Worm (Caenorhabditis elegans) whole organism, young adult: ENCODE data around the gene tost-1.

Experiments used
- B0035.1 ChIP-seq: sonication (generic microtip); optimal IDR thresholded peaks from 2 replicates; lab custom pipeline; 2016; ENCODE audit warnings: missing genetic modification characterization, mild to moderate bottlenecking, missing compliant biosample characterization, missing genotype, missing genetic modification reagents
- B0261.1 ChIP-seq: sonication (generic microtip); optimal IDR thresholded peaks from 2 replicates; lab custom pipeline; 2016; ENCODE audit warnings: mild to moderate bottlenecking, missing genetic modification characterization, moderate library complexity, missing compliant biosample characterization
- C06A6.2 ChIP-seq: fragments of 200-800 bp; sonication (Bioruptor generic); conservative IDR thresholded peaks from 2 replicates; pipeline ENCODE4 v1.3.6; 2022; ENCODE audit warnings: missing genetic modification characterization, missing compliant biosample characterization
- C17E4.6 ChIP-seq: fragments of 200-800 bp; sonication (Bioruptor generic); IDR thresholded peaks from 2 replicates; pipeline ENCODE4 v1.3.6; 2022; ENCODE audit warnings: missing genetic modification reagents, missing genetic modification characterization, missing compliant biosample characterization
- F10E7.11 ChIP-seq: sonication (generic microtip); optimal IDR thresholded peaks from 2 replicates; lab custom pipeline; 2017; ENCODE audit warnings: mild to moderate bottlenecking, missing genetic modification characterization, moderate library complexity, missing compliant biosample characterization
- F23B12.7 ChIP-seq: sonication (generic microtip); optimal IDR thresholded peaks from 2 replicates; lab custom pipeline; 2017; ENCODE audit warnings: missing genetic modification characterization, mild to moderate bottlenecking, missing compliant biosample characterization, antibody characterized with exemption, moderate library complexity; ENCODE audit not compliant: insufficient read depth
- F52B5.7 ChIP-seq: sonication (generic microtip); optimal IDR thresholded peaks from 2 replicates; lab custom pipeline; 2016; ENCODE audit warnings: mild to moderate bottlenecking, missing genetic modification characterization, missing compliant biosample characterization
- F57A8.1 ChIP-seq: fragments of 200-800 bp; sonication (Bioruptor generic); optimal IDR thresholded peaks from 2 replicates; lab custom pipeline; 2018; ENCODE audit warnings: mild to moderate bottlenecking, missing genetic modification characterization, moderate library complexity, missing compliant biosample characterization
- T26A5.8 ChIP-seq: sonication (generic microtip); optimal IDR thresholded peaks from 2 replicates; lab custom pipeline; 2016; ENCODE audit warnings: missing genetic modification characterization, missing compliant biosample characterization
- Y56A3A.18 ChIP-seq: fragments of 200-800 bp; sonication (Bioruptor generic); IDR thresholded peaks from 2 replicates; pipeline ENCODE4 v1.3.6; 2022; ENCODE audit warnings: missing genetic modification reagents, missing genetic modification characterization, missing compliant biosample characterization
- ZK185.1 ChIP-seq: sonication (generic microtip); optimal IDR thresholded peaks from 2 replicates; lab custom pipeline; 2016; ENCODE audit warnings: mild to moderate bottlenecking, missing genetic modification characterization, missing compliant biosample characterization; ENCODE audit not compliant: poor library complexity, severe bottlenecking
- akir-1 ChIP-seq: fragments of 200-800 bp; sonication (Bioruptor generic); optimal IDR thresholded peaks from 2 replicates; lab custom pipeline; 2018; ENCODE audit warnings: mild to moderate bottlenecking, missing genetic modification characterization, moderate library complexity, missing compliant biosample characterization
- ama-1 ChIP-seq, 3 experiments: fragments of 150-350 bp in 1 of 3; sonication (generic microtip) in 2 of 3; optimal IDR thresholded peaks; 2 replicates each; lab custom pipeline; 2014 to 2018; ENCODE audit warnings: missing biosample characterization in 2 of 3, missing genetic modification characterization in 2 of 3, missing genetic modification reagents in 2 of 3
- atf-7 ChIP-seq: sonication (generic microtip); optimal IDR thresholded peaks from 2 replicates; lab custom pipeline; 2017; ENCODE audit warnings: mild to moderate bottlenecking, missing genetic modification characterization, missing compliant biosample characterization
- bed-1 ChIP-seq: fragments of 200-800 bp; sonication (Bioruptor generic); IDR thresholded peaks from 2 replicates; pipeline ENCODE4 v1.3.6; 2022; ENCODE audit warnings: missing genetic modification reagents, missing genetic modification characterization, missing compliant biosample characterization
- ccch-3 ChIP-seq: fragments of 200-800 bp; sonication (Bioruptor generic); optimal IDR thresholded peaks from 2 replicates; lab custom pipeline; 2018; ENCODE audit warnings: mild to moderate bottlenecking, missing genetic modification characterization, missing compliant biosample characterization
- cebp-1 ChIP-seq, 2 experiments: fragments of 200-800 bp in 1 of 2; sonication (Bioruptor generic) in 1 of 2; sonication (generic microtip) in 1 of 2; IDR thresholded peaks in 1 of 2; optimal IDR thresholded peaks in 1 of 2; 2 replicates each; pipeline versions ENCODE4 v1.3.6 to Lab custom; 2017 to 2022; ENCODE audit warnings: missing compliant biosample characterization in 2 of 2, missing genetic modification characterization in 2 of 2, mild to moderate bottlenecking in 1 of 2, missing genetic modification reagents in 1 of 2, moderate library complexity in 1 of 2
- chd-7 ChIP-seq: sonication (generic microtip); optimal IDR thresholded peaks from 2 replicates; lab custom pipeline; 2016; ENCODE audit warnings: mild to moderate bottlenecking, missing genetic modification characterization, moderate library complexity, missing compliant biosample characterization
- egl-18 ChIP-seq: fragments of 200-800 bp; sonication (Bioruptor generic); IDR thresholded peaks from 2 replicates; pipeline ENCODE4 v1.3.6; 2022; ENCODE audit warnings: missing genetic modification reagents, missing genetic modification characterization, missing compliant biosample characterization
- ets-4 ChIP-seq: fragments of 200-800 bp; sonication (Bioruptor generic); optimal IDR thresholded peaks from 2 replicates; lab custom pipeline; 2018; ENCODE audit warnings: mild to moderate bottlenecking, missing genetic modification characterization, missing compliant biosample characterization
- gei-17 ChIP-seq: fragments of 200-800 bp; sonication (Bioruptor generic); optimal IDR thresholded peaks from 2 replicates; lab custom pipeline; 2018; ENCODE audit warnings: mild to moderate bottlenecking, missing genetic modification characterization, missing compliant biosample characterization
- lin-54 ChIP-seq: fragments of 200-800 bp; sonication (Bioruptor generic); optimal IDR thresholded peaks from 2 replicates; lab custom pipeline; 2018; ENCODE audit warnings: mild to moderate bottlenecking, missing genetic modification characterization, missing compliant biosample characterization
- madf-3 ChIP-seq: fragments of 200-800 bp; sonication (Bioruptor generic); IDR thresholded peaks from 2 replicates; pipeline ENCODE4 v1.3.6; 2022; ENCODE audit warnings: missing genetic modification reagents, missing genetic modification characterization, missing compliant biosample characterization
- mes-4 ChIP-seq: sonication (generic microtip); optimal IDR thresholded peaks from 2 replicates; lab custom pipeline; 2016; ENCODE audit warnings: missing genotype, missing genetic modification characterization, missing compliant biosample characterization
- nfya-2 ChIP-seq: fragments of 200-800 bp; sonication (Bioruptor generic); IDR thresholded peaks from 2 replicates; pipeline ENCODE4 v1.3.6; 2022; ENCODE audit warnings: missing genetic modification reagents, missing genetic modification characterization, missing compliant biosample characterization
- nhr-179 ChIP-seq: sonication (generic microtip); optimal IDR thresholded peaks from 2 replicates; lab custom pipeline; 2016; ENCODE audit warnings: mild to moderate bottlenecking, missing genetic modification characterization, missing compliant biosample characterization
- nhr-80 ChIP-seq: sonication (generic microtip); optimal IDR thresholded peaks from 2 replicates; lab custom pipeline; 2016; ENCODE audit warnings: missing genetic modification characterization, missing compliant biosample characterization
- pbrm-1 ChIP-seq: fragments of 200-800 bp; sonication (Bioruptor generic); IDR thresholded peaks from 2 replicates; pipeline ENCODE4 v1.3.6; 2022; ENCODE audit warnings: missing genetic modification reagents, missing genetic modification characterization, missing compliant biosample characterization
- pha-4 ChIP-seq: fragments of 150-350 bp; sonication (generic microtip); optimal IDR thresholded peaks from 2 replicates; lab custom pipeline; 2014; ENCODE audit warnings: missing biosample characterization, missing genetic modification reagents, missing genetic modification characterization
- snpc-1.1 ChIP-seq: sonication (generic microtip); optimal IDR thresholded peaks from 2 replicates; lab custom pipeline; 2017; ENCODE audit warnings: missing genetic modification characterization, mild to moderate bottlenecking, missing compliant biosample characterization, antibody characterized with exemption, moderate library complexity, missing genotype, missing genetic modification reagents; ENCODE audit not compliant: insufficient read depth
- xnd-1 ChIP-seq: sonication (generic microtip); optimal IDR thresholded peaks from 2 replicates; lab custom pipeline; 2016; ENCODE audit warnings: missing genotype, missing genetic modification reagents, missing genetic modification characterization, missing compliant biosample characterization
- zfh-2 ChIP-seq: fragments of 200-800 bp; sonication (Bioruptor generic); conservative IDR thresholded peaks from 2 replicates; pipeline ENCODE4 v1.3.6; 2022; ENCODE audit warnings: missing genetic modification reagents, missing genetic modification characterization, missing compliant biosample characterization
- ztf-18 ChIP-seq: sonication (generic microtip); optimal IDR thresholded peaks from 2 replicates; lab custom pipeline; 2016; ENCODE audit warnings: missing genotype, mild to moderate bottlenecking, missing genetic modification characterization, missing compliant biosample characterization
- ztf-25 ChIP-seq: fragments of 200-800 bp; sonication (Bioruptor generic); IDR thresholded peaks from 2 replicates; pipeline ENCODE4 v1.3.6; 2022; ENCODE audit warnings: missing genetic modification reagents, missing genetic modification characterization, missing compliant biosample characterization
- ztf-3 ChIP-seq: fragments of 200-800 bp; sonication (Bioruptor generic); optimal IDR thresholded peaks from 2 replicates; lab custom pipeline; 2018; ENCODE audit warnings: mild to moderate bottlenecking, missing genetic modification characterization, missing compliant biosample characterization

tost-1 gene

ce11 chrIII:4890997-4891396 lies 12.9 kb upstream of the tost-1 start, which contains the start of gene F26F4.5 (continued):
- no peak for TF ChIP-seq zfh-2 (GFP tag; lab: Robert Waterston, UW)
- no peak for TF ChIP-seq F57A8.1
- no peak for TF ChIP-seq pbrm-1
- TF ChIP-seq ama-1 (optimal IDR thresholded peaks at IDR 0.05; lab: Kevin White, UChicago) = no peak
- TF ChIP-seq ama-1 (GFP tag; optimal IDR thresholded peaks at IDR 0.05; lab: Kevin White, UChicago) = no peak
- TF ChIP-seq B0035.1 = no peak
- no peak for TF ChIP-seq ztf-3
- no peak for TF ChIP-seq egl-18
- peak; percentile 21 for TF ChIP-seq ztf-18 (tag; lab: Kevin White, UChicago)
- TF ChIP-seq C17E4.6 (GFP tag; lab: Robert Waterston, UW) = no peak
- TF ChIP-seq pha-4 = no peak
- no peak for TF ChIP-seq ztf-25
- TF ChIP-seq F23B12.7 (tag; lab: Kevin White, UChicago) = no peak
- no peak for TF ChIP-seq F52B5.7 (tag; lab: Kevin White, UChicago)
- no peak for TF ChIP-seq F10E7.11 (tag; lab: Kevin White, UChicago)
- TF ChIP-seq akir-1 (GFP tag; lab: Kevin White, UChicago) = no peak
- no peak for TF ChIP-seq C06A6.2 (GFP tag; lab: Robert Waterston, UW)
- no peak for TF ChIP-seq ccch-3 (GFP tag; lab: Kevin White, UChicago)
- TF ChIP-seq xnd-1 (tag; lab: Kevin White, UChicago) = peak; percentile 84
- TF ChIP-seq madf-3 (GFP tag; lab: Robert Waterston, UW) = no peak
- TF ChIP-seq T26A5.8 (tag; lab: Kevin White, UChicago) = no peak
- no peak for TF ChIP-seq gei-17 (GFP tag; lab: Kevin White, UChicago)
- TF ChIP-seq ZK185.1 (tag; lab: Kevin White, UChicago) = no peak
- no peak for TF ChIP-seq cebp-1 (GFP tag; IDR thresholded peaks at IDR 0.05; lab: Robert Waterston, UW)
- TF ChIP-seq cebp-1 (tag; optimal IDR thresholded peaks at IDR 0.05; lab: Kevin White, UChicago) = no peak
- TF ChIP-seq B0261.1 = no peak
- TF ChIP-seq nfya-2 (GFP tag; lab: Robert Waterston, UW) = no peak
- no peak for TF ChIP-seq bed-1 (GFP tag; lab: Robert Waterston, UW)
- TF ChIP-seq chd-7 (tag; lab: Kevin White, UChicago) = no peak
- TF ChIP-seq ets-4 (GFP tag; lab: Kevin White, UChicago) = no peak
- TF ChIP-seq Y56A3A.18 (GFP tag; lab: Robert Waterston, UW) = no peak
- peak; percentile 12 for TF ChIP-seq lin-54 (GFP tag; lab: Kevin White, UChicago)

- TF ChIP-seq nhr-80 (tag; lab: Kevin White, UChicago) (peak; percentile 41), snpc-1.1 (no peak)
These were observed 9.2 kb upstream of the tost-1 start, which contains the start of gene clec-6 for ce11 chrIII:4887291-4887690. Gene clec-6, minus strand, starts transcription at chrIII:4887444.

ce11 chrIII:4883429-4883828 lies 5.3 kb upstream of the tost-1 start, which contains the start of gene clec-5:
Gene clec-5, minus strand, starts transcription at chrIII:4883606.
- no peak for TF ChIP-seq atf-7 (tag; lab: Kevin White, UChicago)
- TF ChIP-seq C06A6.2 (GFP tag; lab: Robert Waterston, UW) = no peak
- TF ChIP-seq nhr-179 (tag; lab: Kevin White, UChicago) = no peak
- TF ChIP-seq mes-4 (tag; lab: Kevin White, UChicago) = no peak
